Fruit fly (Drosophila melanogaster) whole organism, wandering third instar larva: Measurements from ENCODE around the gene jvl.

Experiments
- Sp1 ChIP-seq: fragments of 200-800 bp; sonication (Bioruptor generic); optimal IDR thresholded peaks from 3 replicates; lab custom pipeline; 2019; ENCODE audit warnings: missing biosample characterization, mild to moderate bottlenecking, missing genetic modification characterization, moderate library complexity
- foxo ChIP-seq, 2 experiments: fragments of 200-800 bp; sonication (Bioruptor generic); optimal IDR thresholded peaks; 2 replicates in 1 of 2; 3 replicates in 1 of 2; lab custom pipeline; 2016 to 2017; ENCODE audit warnings: missing biosample characterization in 2 of 2, missing genetic modification characterization in 2 of 2
- fru ChIP-seq: fragments of 200-800 bp; sonication (Bioruptor generic); optimal IDR thresholded peaks from 3 replicates; lab custom pipeline; 2016; ENCODE audit warnings: missing biosample characterization, mild to moderate bottlenecking, missing genetic modification characterization
- lola ChIP-seq: fragments of >200 bp; optimal IDR thresholded peaks from 2 replicates; lab custom pipeline; 2017; ENCODE audit warnings: missing biosample characterization, missing genetic modification characterization

dm6 chr3R:14764131-14764530, 22.7 kb downstream of the jvl start:
- TF ChIP-seq lola (GFP tag; lab: Kevin White, UChicago): no peak
- TF ChIP-seq Sp1 (GFP tag; lab: Kevin White, UChicago): no peak
- TF ChIP-seq foxo (GFP tag; optimal IDR thresholded peaks at IDR 0.05; lab: Kevin White, UChicago): no peak
- TF ChIP-seq fru (GFP tag; lab: Kevin White, UChicago): no peak
